Worm (Caenorhabditis elegans) whole organism, early embryonic: ENCODE measurements around the gene irld-33.

ENCODE experiments used
- B0310.2 ChIP-seq: sonication (generic microtip); optimal IDR thresholded peaks from 2 replicates; lab custom pipeline; 2016; ENCODE audit warnings: mild to moderate bottlenecking, missing genetic modification characterization, missing compliant biosample characterization
- F13C5.2 ChIP-seq: sonication (generic microtip); optimal IDR thresholded peaks from 2 replicates; lab custom pipeline; 2017; ENCODE audit warnings: mild to moderate bottlenecking, missing genetic modification characterization, inconsistent platforms, missing compliant biosample characterization
- aly-1 ChIP-seq: sonication (generic microtip); optimal IDR thresholded peaks from 2 replicates; lab custom pipeline; 2016; ENCODE audit warnings: missing genetic modification characterization, missing compliant biosample characterization
- ama-1 ChIP-seq: fragments of 150-350 bp; optimal IDR thresholded peaks from 2 replicates; lab custom pipeline; 2014
- ceh-36 ChIP-seq: sonication (generic microtip); optimal IDR thresholded peaks from 2 replicates; lab custom pipeline; 2016; ENCODE audit warnings: missing genetic modification characterization, inconsistent platforms, missing compliant biosample characterization
- ets-7 ChIP-seq: sonication (generic microtip); optimal IDR thresholded peaks from 2 replicates; lab custom pipeline; 2016; ENCODE audit warnings: missing genotype, missing genetic modification characterization, missing compliant biosample characterization
- hmbx-1 ChIP-seq: sonication (generic microtip); optimal IDR thresholded peaks from 2 replicates; lab custom pipeline; 2016; ENCODE audit warnings: mild to moderate bottlenecking, missing genetic modification characterization, missing compliant biosample characterization
- hmg-4 ChIP-seq: fragments of 200-800 bp; sonication (Bioruptor generic); optimal IDR thresholded peaks from 2 replicates; lab custom pipeline; 2018; ENCODE audit warnings: mild to moderate bottlenecking, missing genetic modification characterization, missing compliant biosample characterization
- pes-1 ChIP-seq: fragments of 200-800 bp; sonication (Bioruptor generic); IDR thresholded peaks from 2 replicates; pipeline ENCODE4 v1.3.6; 2022; ENCODE audit warnings: missing genetic modification reagents, missing genetic modification characterization, missing compliant biosample characterization
- scrt-1 ChIP-seq: fragments of 200-800 bp; sonication (Bioruptor generic); IDR thresholded peaks from 2 replicates; pipeline ENCODE4 v1.3.6; 2022; ENCODE audit warnings: missing genetic modification characterization, missing compliant biosample characterization
- tbx-11 ChIP-seq: fragments of 200-800 bp; sonication (Bioruptor generic); IDR thresholded peaks from 2 replicates; pipeline ENCODE4 v1.3.6; 2022; ENCODE audit warnings: missing genetic modification characterization, missing compliant biosample characterization
- tbx-37 ChIP-seq: fragments of 200-800 bp; sonication (Bioruptor generic); conservative IDR thresholded peaks from 2 replicates; pipeline ENCODE4 v1.3.6; 2022; ENCODE audit warnings: missing genetic modification reagents, missing genetic modification characterization, missing compliant biosample characterization
- tra-4 ChIP-seq: sonication (generic microtip); optimal IDR thresholded peaks from 2 replicates; lab custom pipeline; 2017; ENCODE audit warnings: missing genetic modification characterization, missing compliant biosample characterization

ce11 chrII:1742535-1742934 is 3.7 kb downstream of the irld-33 start, which contains the start of gene F36H5.12:
- TF ChIP-seq tra-4 (tag; lab: Kevin White, UChicago), result no peak
- TF ChIP-seq ets-7, result no peak
- TF ChIP-seq hmg-4 (GFP tag; lab: Kevin White, UChicago), result no peak
- no peak for TF ChIP-seq aly-1 (tag; lab: Kevin White, UChicago)
- TF ChIP-seq pes-1 (GFP tag; lab: Robert Waterston, UW), result no peak
- no peak for TF ChIP-seq F13C5.2 (tag; lab: Kevin White, UChicago)
- TF ChIP-seq tbx-11 (GFP tag; lab: Robert Waterston, UW), result no peak
- no peak for TF ChIP-seq ama-1 (lab: Kevin White, UChicago)
- no peak for TF ChIP-seq B0310.2 (tag; lab: Kevin White, UChicago)
- TF ChIP-seq ceh-36, result no peak
- TF ChIP-seq scrt-1, result no peak
- no peak for TF ChIP-seq tbx-37 (GFP tag; lab: Robert Waterston, UW)
- no peak for TF ChIP-seq hmbx-1 (tag; lab: Kevin White, UChicago)
